Worm (Caenorhabditis elegans): ENCODE data around the gene cdkl-1.

- TF ChIP-seq fax-1 (tag; optimal IDR thresholded peaks at IDR 0.05) (no peak), ceh-48 (tag; optimal IDR thresholded peaks at IDR 0.05) (no peak), che-1 (tag; optimal IDR thresholded peaks at IDR 0.05) (no peak), ceh-24 (tag; optimal IDR thresholded peaks at IDR 0.05) (no peak), C38D4.7 (GFP tag; optimal IDR thresholded peaks at IDR 0.05) (no peak), tbx-2 (tag; optimal IDR thresholded peaks at IDR 0.05) (no peak), sox-2 (GFP tag; IDR thresholded peaks at IDR 0.05) (no peak), dmd-4 (tag; optimal IDR thresholded peaks at IDR 0.05; ENCODE audit: borderline replicate concordance) (no peak), pag-3 (tag; optimal IDR thresholded peaks at IDR 0.05; ENCODE audit: borderline replicate concordance) (no peak)
Observed at ce11 chrV:11133516-11133915, 34.8 kb downstream of the cdkl-1 start.
